Worm (Caenorhabditis elegans): Measurements from ENCODE around the gene F40G9.6.

DNA sequence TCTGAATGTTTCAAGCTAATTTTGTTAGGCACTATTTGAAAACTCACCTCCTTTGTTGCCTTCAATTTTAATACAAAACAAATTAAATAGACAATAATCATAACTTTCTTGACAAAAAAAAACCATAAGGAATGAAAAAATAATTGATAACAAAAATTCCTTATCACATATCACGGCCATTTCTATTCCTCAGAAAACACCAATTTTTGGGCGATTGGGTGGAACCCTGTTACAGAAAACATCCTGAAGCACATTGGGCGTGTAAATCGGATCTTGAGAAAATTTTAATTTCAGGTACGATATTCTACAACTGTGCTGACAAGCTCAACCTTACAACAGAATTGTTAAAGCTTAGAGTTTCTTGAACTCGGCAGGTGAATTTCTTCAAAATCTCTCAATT is 14.6 kb upstream of the F40G9.6 start, which contains the start of gene F40G9.8:
- TF ChIP-seq C38D4.7 (GFP tag; optimal IDR thresholded peaks at IDR 0.05), result no peak
- no peak for TF ChIP-seq pqm-1 (tag; optimal IDR thresholded peaks at IDR 0.05)
- no peak for TF ChIP-seq mec-3 (tag; optimal IDR thresholded peaks at IDR 0.05; ENCODE audit: borderline replicate concordance)
- no peak for TF ChIP-seq nfya-1 (tag; optimal IDR thresholded peaks at IDR 0.05)
- TF ChIP-seq che-1 (tag; optimal IDR thresholded peaks at IDR 0.05), result no peak
- TF ChIP-seq ceh-30 (tag; optimal IDR thresholded peaks at IDR 0.05), result no peak
- TF ChIP-seq Y22D7AL.16 (tag; optimal IDR thresholded peaks at IDR 0.05), result no peak
- TF ChIP-seq pros-1 (tag; optimal IDR thresholded peaks at IDR 0.05), result no peak
- no peak for TF ChIP-seq ztf-16 (tag; optimal IDR thresholded peaks at IDR 0.05)
- no peak for TF ChIP-seq hlh-13 (GFP tag; optimal IDR thresholded peaks at IDR 0.05)
